Fruit fly (Drosophila melanogaster): ENCODE measurements around the gene b.
A peak's percentile ranks its signal among the peaks of the same experiment; 100 is the strongest.

The b gene

dm6 chr2L:13804561-13805067 is 16.4 kb upstream of the b start (continued):
- TF ChIP-seq CG8765 (GFP tag; IDR thresholded peaks at IDR 0.05) (no peak), sens-2 (GFP tag; IDR thresholded peaks at IDR 0.05) (no peak), pzg (GFP tag; optimal IDR thresholded peaks at IDR 0.05) (no peak), ftz-f1 (GFP tag; optimal IDR thresholded peaks at IDR 0.05) (peak; percentile 14), CG13894 (tag; optimal IDR thresholded peaks at IDR 0.05) (no peak), Med (GFP tag) (peak; percentile 11), dati (GFP tag; IDR thresholded peaks at IDR 0.05) (0 out of 2 replicates have a peak, but pooled peaks have one; percentile 22), sim (GFP tag; IDR thresholded peaks at IDR 0.05) (no peak), CG17802 (tag; optimal IDR thresholded peaks at IDR 0.05) (no peak), fd96Cb (tag; optimal IDR thresholded peaks at IDR 0.05) (no peak), Hey (tag; optimal IDR thresholded peaks at IDR 0.05) (no peak), pum (GFP tag; optimal IDR thresholded peaks at IDR 0.05) (no peak), CG10366 (GFP tag; IDR thresholded peaks at IDR 0.05) (no peak), crp (GFP tag; optimal IDR thresholded peaks at IDR 0.05) (no peak), gce (GFP tag; IDR thresholded peaks at IDR 0.05) (no peak), Hr39 (optimal IDR thresholded peaks at IDR 0.05) (no peak), Sox100B (GFP tag; optimal IDR thresholded peaks at IDR 0.05) (no peak), wor (GFP tag; IDR thresholded peaks at IDR 0.05) (no peak), hbn (GFP tag; IDR thresholded peaks at IDR 0.05; ENCODE audit: partially characterized antibody) (no peak), CG11398 (GFP tag; optimal IDR thresholded peaks at IDR 0.05) (no peak), CG12219 (GFP tag; optimal IDR thresholded peaks at IDR 0.05) (no peak), crc (GFP tag; optimal IDR thresholded peaks at IDR 0.05) (no peak), CG8478 (optimal IDR thresholded peaks at IDR 0.05) (no peak), CG31224 (GFP tag; IDR thresholded peaks at IDR 0.05) (0 out of 2 replicates have a peak, but pooled peaks have one; percentile 7), D (optimal IDR thresholded peaks at IDR 0.05) (no peak), D (GFP tag; optimal IDR thresholded peaks at IDR 0.05) (no peak), CG8388 (GFP tag; optimal IDR thresholded peaks at IDR 0.05) (no peak), Pdp1 (GFP tag; optimal IDR thresholded peaks at IDR 0.05) (peak in 1 of 2 experiments; percentile 56), CG10431 (GFP tag; optimal IDR thresholded peaks at IDR 0.05) (no peak), tio (GFP tag; optimal IDR thresholded peaks at IDR 0.05) (no peak), pita (GFP tag; optimal IDR thresholded peaks at IDR 0.05) (no peak), Blimp-1 (GFP tag; optimal IDR thresholded peaks at IDR 0.05) (no peak), CG32772 (GFP tag; IDR thresholded peaks at IDR 0.05) (no peak), sisA (GFP tag; IDR thresholded peaks at IDR 0.05) (no peak), vfl (GFP tag; optimal IDR thresholded peaks at IDR 0.05) (no peak), CG12769 (tag; optimal IDR thresholded peaks at IDR 0.05) (peak; percentile 74), gfzf (GFP tag; optimal IDR thresholded peaks at IDR 0.05) (no peak), hth (optimal IDR thresholded peaks at IDR 0.05) (no peak), schlank (tag; optimal IDR thresholded peaks at IDR 0.05) (no peak), ttk (GFP tag; IDR thresholded peaks at IDR 0.05) (no peak), sob (GFP tag; IDR thresholded peaks at IDR 0.05) (no peak), B-H1 (GFP tag; IDR thresholded peaks at IDR 0.05) (no peak)

dm6 chr2L:13805170-13805569 is 15.9 kb upstream of the b start:
- TF ChIP-seq sug (tag; optimal IDR thresholded peaks at IDR 0.05) (peak; percentile 27), CG10543 (GFP tag; optimal IDR thresholded peaks at IDR 0.05) (no peak), exex (tag; optimal IDR thresholded peaks at IDR 0.05) (peak; percentile 25), cwo (GFP tag; optimal IDR thresholded peaks at IDR 0.05) (peak; percentile 3), CG7839 (tag; optimal IDR thresholded peaks at IDR 0.05) (no peak), grn (GFP tag; optimal IDR thresholded peaks at IDR 0.05) (peak; percentile 25)

Data from whole organism, embryonic.